Fruit fly (Drosophila melanogaster) Kc167 (cell line): ENCODE measurements around the gene CG14275.

ENCODE experiments used
- Myc ChIP-seq: fragments of >200 bp; optimal IDR thresholded peaks from 2 replicates; lab custom pipeline; 2017; ENCODE audit warnings: missing external identifiers
- insv ChIP-seq: fragments of >200 bp; optimal IDR thresholded peaks from 3 replicates; lab custom pipeline; 2018; ENCODE audit warnings: missing external identifiers
- ttk ChIP-seq: sonication (Bioruptor generic); optimal IDR thresholded peaks from 2 replicates; lab custom pipeline; 2017; ENCODE audit warnings: missing external identifiers

DNA sequence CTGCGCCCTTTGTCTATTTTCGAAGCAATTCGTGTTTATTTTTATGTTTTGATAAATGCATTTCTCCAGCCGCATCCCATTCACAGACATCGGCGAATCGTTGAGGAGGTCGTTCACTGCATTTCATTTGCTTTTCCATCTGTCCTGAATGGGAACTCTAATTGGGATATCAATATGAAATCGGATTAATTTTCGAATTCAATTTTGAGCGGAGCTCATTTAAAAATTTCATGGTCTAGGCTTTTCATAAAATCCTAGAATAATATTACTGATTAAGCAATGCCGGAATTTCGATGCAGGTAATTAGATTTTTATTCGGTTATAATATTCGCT, 37.2 kb upstream of the CG14275 start:
- TF ChIP-seq Myc (lab: Kevin White, UChicago) (no peak), insv (lab: Kevin White, UChicago) (no peak), ttk (lab: Kevin White, UChicago) (no peak)
